Worm (Caenorhabditis elegans): Measurements from ENCODE around the gene ZK666.14.
A peak's percentile ranks its signal among the peaks of the same experiment; 100 is the strongest.

Gene ZK666.14

DNA sequence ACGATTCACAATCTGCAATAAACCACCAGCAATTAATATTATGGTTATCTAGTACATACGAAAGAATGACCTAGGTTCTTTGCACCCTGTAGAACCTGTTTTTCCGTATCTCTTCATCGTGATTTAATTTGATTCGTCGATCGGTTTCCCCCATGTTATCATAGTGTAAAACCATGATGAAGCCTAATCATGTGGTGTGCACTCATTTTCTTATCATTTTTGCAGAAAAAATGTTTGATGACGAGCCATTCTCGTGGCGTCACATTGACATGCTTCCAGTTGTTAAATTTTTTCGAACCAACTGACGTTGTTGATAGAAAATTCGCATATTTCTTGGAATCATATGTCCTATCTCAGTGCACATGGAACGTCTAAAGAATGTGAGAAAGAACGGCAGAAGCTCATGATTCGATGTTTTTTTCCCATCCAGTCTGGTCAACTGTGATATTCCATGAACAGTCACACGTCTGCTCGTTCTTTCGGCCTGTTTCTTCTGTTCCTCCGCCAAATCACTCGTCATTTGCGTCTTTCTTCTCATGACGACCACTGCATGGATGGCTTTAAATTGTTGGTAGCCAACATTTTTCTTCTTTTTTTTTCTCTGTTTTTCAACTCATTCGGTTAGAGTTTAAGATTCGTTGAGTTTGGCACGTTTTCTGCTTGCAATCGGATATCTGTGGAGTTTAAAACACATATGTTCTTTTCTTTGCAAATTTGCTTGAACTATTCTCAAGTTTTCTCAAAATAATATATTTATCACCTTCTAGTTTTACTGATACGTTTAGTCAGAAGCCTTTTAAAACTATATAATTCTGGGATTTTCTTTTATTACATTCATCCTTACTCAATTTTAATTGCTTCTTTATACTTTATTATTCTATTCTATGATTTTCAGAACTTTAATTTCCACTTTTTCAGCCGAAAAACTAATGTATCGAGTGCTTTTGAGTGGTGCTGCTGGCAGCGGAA is 46.9 kb upstream of the ZK666.14 start, which contains the start of gene ZK673.2 (continued):
- TF ChIP-seq Y67H2A.10 (GFP tag; conservative IDR thresholded peaks at IDR 0.05) (no peak), madf-6 (GFP tag; IDR thresholded peaks at IDR 0.05) (peak; percentile 9; the same call in 1 of the 2 replicates), Y53G8AR.9 (GFP tag; conservative IDR thresholded peaks at IDR 0.05) (0 out of 2 replicates have a peak, but pooled peaks have one; percentile 55), B0035.1 (tag; optimal IDR thresholded peaks at IDR 0.05) (no peak), sdz-38 (tag; optimal IDR thresholded peaks at IDR 0.05) (no peak), cebp-1 (GFP tag; IDR thresholded peaks at IDR 0.05) (peak; percentile 24; the same call in 1 of the 2 replicates), cebp-1 (tag; optimal IDR thresholded peaks at IDR 0.05) (peak; percentile 75), K12H6.12 (tag; optimal IDR thresholded peaks at IDR 0.05) (peak; percentile 7), tlf-1 (GFP tag; optimal IDR thresholded peaks at IDR 0.05) (no peak), ztf-18 (tag; optimal IDR thresholded peaks at IDR 0.05) (no peak), pbrm-1 (GFP tag; IDR thresholded peaks at IDR 0.05) (no peak), unc-130 (GFP tag; optimal IDR thresholded peaks at IDR 0.05) (no peak), hrde-1 (tag; optimal IDR thresholded peaks at IDR 0.05; ENCODE audit: borderline replicate concordance) (no peak), F49E8.2 (tag; optimal IDR thresholded peaks at IDR 0.05; ENCODE audit: insufficient read depth) (peak; percentile 13)

DNA sequence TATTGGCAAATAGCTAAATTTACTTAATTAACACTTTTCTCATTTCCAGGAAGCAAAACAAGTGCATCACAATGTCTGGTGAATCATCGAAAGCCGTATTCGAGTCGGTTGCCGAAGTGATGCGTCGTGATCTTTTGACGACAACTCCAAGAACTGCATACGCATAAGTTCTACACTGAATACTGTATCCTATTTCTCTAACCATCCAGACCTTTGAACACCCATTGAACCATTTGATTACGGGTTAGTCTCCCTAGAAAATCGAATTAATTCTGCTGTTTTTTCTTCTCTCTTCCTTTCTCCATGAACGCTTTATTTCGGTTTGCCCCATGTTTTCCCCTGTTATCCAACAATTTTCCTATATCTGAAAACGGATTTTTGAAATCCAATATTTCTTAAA is 44.9 kb upstream of the ZK666.14 start, which contains the start of gene lin-56:
Gene lin-56 (plus strand): TSS at position 301 of the 400 bp plus-strand sequence.
- TF ChIP-seq nfyb-1 (GFP tag; IDR thresholded peaks at IDR 0.05) (0 out of 2 replicates have a peak, but pooled peaks have one; percentile 16), let-526 (GFP tag; IDR thresholded peaks at IDR 0.05) (peak; percentile 63; the same call in 1 of the 2 replicates), C06A6.2 (GFP tag; conservative IDR thresholded peaks at IDR 0.05) (no peak)

DNA sequence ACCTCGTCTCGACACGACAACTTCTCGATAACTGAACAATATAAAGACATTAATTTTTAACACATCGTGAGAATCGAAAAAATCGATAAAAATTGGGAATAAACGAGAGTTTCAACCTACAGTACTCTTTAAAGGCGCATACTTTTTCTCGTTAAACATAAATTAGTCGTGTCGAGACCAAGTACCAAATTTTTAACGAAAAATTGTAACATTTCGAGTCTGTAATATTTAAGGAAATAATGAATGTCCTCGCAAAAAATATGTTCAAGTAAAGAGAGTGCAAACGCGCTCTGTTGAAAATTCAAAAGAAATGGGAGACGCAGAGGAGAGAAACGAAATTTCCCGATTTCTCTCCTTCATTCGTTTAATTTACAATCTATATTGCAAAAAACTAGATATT is 44.2 kb upstream of the ZK666.14 start:
- TF ChIP-seq Y95B8A.8 (GFP tag; IDR thresholded peaks at IDR 0.05) (no peak), mcd-1 (GFP tag; IDR thresholded peaks at IDR 0.05) (peak; percentile 64), hlh-12 (tag; optimal IDR thresholded peaks at IDR 0.05) (no peak), mes-4 (tag; optimal IDR thresholded peaks at IDR 0.05) (no peak), B0336.3 (GFP tag; IDR thresholded peaks at IDR 0.05) (peak; percentile 54), nfya-2 (GFP tag; IDR thresholded peaks at IDR 0.05) (no peak), F57C9.4 (tag; optimal IDR thresholded peaks at IDR 0.05) (no peak), him-1 (tag; optimal IDR thresholded peaks at IDR 0.05) (peak; percentile 26), hsf-1 (GFP tag; IDR thresholded peaks at IDR 0.05) (0 out of 2 replicates have a peak, but pooled peaks have one; percentile 26), madf-8 (GFP tag; conservative IDR thresholded peaks at IDR 0.05) (no peak), repo-1 (tag; optimal IDR thresholded peaks at IDR 0.05) (peak; percentile 86), Y56A3A.18 (GFP tag; IDR thresholded peaks at IDR 0.05) (peak; percentile 5; the same call in 1 of the 2 replicates), ceh-79 (tag; optimal IDR thresholded peaks at IDR 0.05) (no peak), lin-35 (GFP tag; optimal IDR thresholded peaks at IDR 0.05) (peak in 1 of 3 experiments; percentile 61), ztf-26 (tag; optimal IDR thresholded peaks at IDR 0.05) (peak; percentile 82), K11D2.4 (GFP tag; IDR thresholded peaks at IDR 0.05) (no peak; the same call in 1 of the 2 replicates), athp-1 (tag; optimal IDR thresholded peaks at IDR 0.05) (peak; percentile 49), bed-1 (GFP tag; IDR thresholded peaks at IDR 0.05) (no peak), pbrm-1 (GFP tag; IDR thresholded peaks at IDR 0.05) (no peak), lin-40 (tag; optimal IDR thresholded peaks at IDR 0.05) (no peak), hmg-20 (GFP tag; IDR thresholded peaks at IDR 0.05) (no peak), dpff-1 (tag; optimal IDR thresholded peaks at IDR 0.05) (no peak), snpc-1.1 (tag; optimal IDR thresholded peaks at IDR 0.05; ENCODE audit: insufficient read depth) (no peak), ets-4 (GFP tag; optimal IDR thresholded peaks at IDR 0.05) (no peak), akir-1 (GFP tag; optimal IDR thresholded peaks at IDR 0.05) (no peak), cebp-1 (GFP tag; IDR thresholded peaks at IDR 0.05) (peak; percentile 8; the same call in 1 of the 2 replicates), cebp-1 (tag; optimal IDR thresholded peaks at IDR 0.05) (peak; percentile 63), attf-5 (GFP tag; optimal IDR thresholded peaks at IDR 0.05) (peak; percentile 55), ZK185.1 (tag; optimal IDR thresholded peaks at IDR 0.05; ENCODE audit: poor library complexity, severe bottlenecking) (peak; percentile 10)

Measured in whole organism, young adult.